Fruit fly (Drosophila melanogaster): ENCODE data around the gene ewg.

- TF ChIP-seq Dll (optimal IDR thresholded peaks at IDR 0.05): no peak
- no peak for TF ChIP-seq pan (optimal IDR thresholded peaks at IDR 0.05)
- TF ChIP-seq CG8478 (optimal IDR thresholded peaks at IDR 0.05): no peak
- no peak for TF ChIP-seq EcR (GFP tag; optimal IDR thresholded peaks at IDR 0.05)
Measured at dm6 chrX:276569-276968, 2.9 kb downstream of the ewg start.
